Worm (Caenorhabditis elegans): Measurements from ENCODE around the gene T07A5.1.

- no peak for TF ChIP-seq ceh-22 (tag; optimal IDR thresholded peaks at IDR 0.05)
- no peak for TF ChIP-seq ceh-30 (tag; optimal IDR thresholded peaks at IDR 0.05)
- no peak for TF ChIP-seq nhr-11 (tag; optimal IDR thresholded peaks at IDR 0.05)
- no peak for TF ChIP-seq lin-11 (tag; optimal IDR thresholded peaks at IDR 0.05)
- TF ChIP-seq pqm-1 (tag; optimal IDR thresholded peaks at IDR 0.05): no peak
- no peak for TF ChIP-seq hlh-15 (tag; optimal IDR thresholded peaks at IDR 0.05)
- TF ChIP-seq rnt-1 (tag; optimal IDR thresholded peaks at IDR 0.05): no peak
- TF ChIP-seq pha-4 (tag; optimal IDR thresholded peaks at IDR 0.05): no peak
These were observed 12.8 kb upstream of the T07A5.1 start, which contains the start of gene unc-69 for ce11 chrIII:10318755-10319154.

Measured in whole organism, late embryonic.